Fruit fly (Drosophila melanogaster): ENCODE data around the gene Grip71.

The Grip71 gene

dm6 chr2L:18676948-18677820 is 31.5 kb upstream of the Grip71 start, which contains the start of the genes Mst36Fa and CG31751 (continued):
- TF ChIP-seq CG17328 (GFP tag; IDR thresholded peaks at IDR 0.05) (0 out of 2 replicates have a peak, but pooled peaks have one; percentile 32), CG30431 (GFP tag; optimal IDR thresholded peaks at IDR 0.05) (no peak), CG1529 (GFP tag; optimal IDR thresholded peaks at IDR 0.05) (peak; percentile 82), CG10565 (GFP tag; optimal IDR thresholded peaks at IDR 0.05) (no peak), Dip3 (GFP tag; optimal IDR thresholded peaks at IDR 0.05) (no peak), CG2199 (GFP tag; IDR thresholded peaks at IDR 0.05) (no peak), H15 (GFP tag; IDR thresholded peaks at IDR 0.05) (peak; percentile 39; the same call in 2 of the 3 replicates), CG8765 (GFP tag; IDR thresholded peaks at IDR 0.05) (no peak), fd3F (GFP tag; optimal IDR thresholded peaks at IDR 0.05) (peak; percentile 88), h (optimal IDR thresholded peaks at IDR 0.05) (no peak), CG10274 (GFP tag; optimal IDR thresholded peaks at IDR 0.05) (peak; percentile 75), CG4282 (GFP tag; optimal IDR thresholded peaks at IDR 0.05) (peak; percentile 71), Mes4 (GFP tag; optimal IDR thresholded peaks at IDR 0.05) (peak; percentile 80), Antp (GFP tag; optimal IDR thresholded peaks at IDR 0.05) (peak; percentile 68), Max (GFP tag; optimal IDR thresholded peaks at IDR 0.05) (peak; percentile 57), Hr39 (optimal IDR thresholded peaks at IDR 0.05) (no peak), TFAM (GFP tag; optimal IDR thresholded peaks at IDR 0.05) (no peak), Optix (GFP tag; IDR thresholded peaks at IDR 0.05) (no peak; the same call in 2 of the 3 replicates), CG9437 (GFP tag; optimal IDR thresholded peaks at IDR 0.05) (peak; percentile 19), sima (GFP tag; optimal IDR thresholded peaks at IDR 0.05) (peak; percentile 71), CG11504 (tag; optimal IDR thresholded peaks at IDR 0.05) (peak; percentile 67), pzg (GFP tag; optimal IDR thresholded peaks at IDR 0.05) (peak; percentile 88), luna (GFP tag; optimal IDR thresholded peaks at IDR 0.05) (peak; percentile 63), Scr (GFP tag; IDR thresholded peaks at IDR 0.05; ENCODE audit: partially characterized antibody) (no peak), CG11085 (GFP tag; IDR thresholded peaks at IDR 0.05) (0 out of 2 replicates have a peak, but pooled peaks have one; percentile 30), pros (GFP tag; optimal IDR thresholded peaks at IDR 0.05) (no peak), nom (GFP tag; optimal IDR thresholded peaks at IDR 0.05) (no peak), CG9215 (GFP tag; IDR thresholded peaks at IDR 0.05) (peak; percentile 20; the same call in 1 of the 2 replicates), CG12236 (GFP tag; optimal IDR thresholded peaks at IDR 0.05) (peak; percentile 83), Aef1 (GFP tag; IDR thresholded peaks at IDR 0.05) (no peak), Ada2b (GFP tag; IDR thresholded peaks at IDR 0.05) (peak; percentile 68)

- TF ChIP-seq trem (tag; optimal IDR thresholded peaks at IDR 0.05) (no peak), HmgZ (tag; optimal IDR thresholded peaks at IDR 0.05) (no peak), row (GFP tag; IDR thresholded peaks at IDR 0.05) (peak; percentile 50; the same call in 2 of the 3 replicates), schlank (tag; optimal IDR thresholded peaks at IDR 0.05) (no peak), D19A (tag; optimal IDR thresholded peaks at IDR 0.05) (no peak), CG3726 (GFP tag; IDR thresholded peaks at IDR 0.05) (0 out of 3 replicates have a peak, but pooled peaks have one; percentile 8), ara (GFP tag; IDR thresholded peaks at IDR 0.05) (no peak), lola (GFP tag; optimal IDR thresholded peaks at IDR 0.05) (no peak), ind (GFP tag; optimal IDR thresholded peaks at IDR 0.05) (peak; percentile 3), slbo (GFP tag; IDR thresholded peaks at IDR 0.05) (peak; percentile 31), TFAM (GFP tag; optimal IDR thresholded peaks at IDR 0.05) (no peak), en (GFP tag; optimal IDR thresholded peaks at IDR 0.05) (no peak), CG16813 (GFP tag; IDR thresholded peaks at IDR 0.05; ENCODE audit: partially characterized antibody) (no peak), cas (GFP tag; IDR thresholded peaks at IDR 0.05) (no peak), pb (GFP tag; optimal IDR thresholded peaks at IDR 0.05) (no peak), CG9932 (GFP tag; IDR thresholded peaks at IDR 0.05) (0 out of 2 replicates have a peak, but pooled peaks have one; percentile 23), ase (GFP tag; IDR thresholded peaks at IDR 0.05) (no peak), pan (optimal IDR thresholded peaks at IDR 0.05) (no peak), pan (GFP tag; optimal IDR thresholded peaks at IDR 0.05 in 1 of 2, IDR thresholded peaks at IDR 0.05 in 1 of 2) (no peak), CG4707 (GFP tag; optimal IDR thresholded peaks at IDR 0.05) (no peak), H15 (GFP tag; IDR thresholded peaks at IDR 0.05) (no peak)
Measured at dm6 chr2L:18677910-18678639, 30.6 kb upstream of the Grip71 start.
